Worm (Caenorhabditis elegans) whole organism, L4 larva: Measurements from ENCODE around the gene C14A4.13.

Experiments used
- F37D6.2 ChIP-seq: sonication (generic microtip); optimal IDR thresholded peaks from 2 replicates; lab custom pipeline; 2016; ENCODE audit warnings: mild to moderate bottlenecking, missing genetic modification characterization, missing compliant biosample characterization
- F49E8.2 ChIP-seq: sonication (generic microtip); optimal IDR thresholded peaks from 2 replicates; lab custom pipeline; 2016; ENCODE audit warnings: missing compliant biosample characterization, mild to moderate bottlenecking, missing genetic modification characterization, borderline replicate concordance
- ZK546.5 ChIP-seq, 2 experiments: sonication (generic microtip); optimal IDR thresholded peaks; 2 replicates each; lab custom pipeline; 2017; ENCODE audit warnings: missing biosample characterization in 2 of 2, missing genetic modification characterization in 2 of 2
- ceh-44 ChIP-seq: fragments of 200-800 bp; sonication (Bioruptor generic); IDR thresholded peaks from 2 replicates; pipeline ENCODE4 v1.3.6; 2022; ENCODE audit warnings: missing genetic modification reagents, missing genetic modification characterization, missing compliant biosample characterization
- lin-15B ChIP-seq: fragments of 150-350 bp; sonication (generic microtip); optimal IDR thresholded peaks from 3 replicates; lab custom pipeline; 2014; ENCODE audit warnings: missing biosample characterization, missing genetic modification characterization
- nhr-77 ChIP-seq: fragments of 150-350 bp; optimal IDR thresholded peaks from 2 replicates; lab custom pipeline; 2014; ENCODE audit warnings: missing biosample characterization, missing genetic modification characterization
- pqm-1 ChIP-seq: sonication (generic microtip); optimal IDR thresholded peaks from 2 replicates; lab custom pipeline; 2017; ENCODE audit warnings: missing biosample characterization, missing genetic modification characterization
- set-16 ChIP-seq: fragments of 200-800 bp; sonication (Bioruptor generic); IDR thresholded peaks from 2 replicates; pipeline ENCODE4 v1.3.6; 2022; ENCODE audit warnings: missing genetic modification reagents, missing genetic modification characterization, missing compliant biosample characterization
- unc-62 ChIP-seq, 3 experiments: fragments of 150-350 bp in 1 of 3; sonication (generic microtip); optimal IDR thresholded peaks in 2 of 3; peaks in 1 of 3; 1 replicate in 1 of 3; 2 replicates in 2 of 3; lab custom pipeline; 2014 to 2017; ENCODE audit warnings: missing biosample characterization in 3 of 3, missing genetic modification characterization in 3 of 3, missing genetic modification reagents in 3 of 3, missing genotype in 1 of 3

ce11 chrII:10652112-10652511 is 33.9 kb downstream of the C14A4.13 start, which contains the start of gene nphp-1:
- TF ChIP-seq unc-62 (GFP tag; optimal IDR thresholded peaks at IDR 0.05 in 1 of 2; lab: Kevin White, UChicago) (no peak), unc-62 (tag; optimal IDR thresholded peaks at IDR 0.05; lab: Kevin White, UChicago) (no peak), pqm-1 (no peak), F37D6.2 (no peak), ZK546.5 (tag; optimal IDR thresholded peaks at IDR 0.05; lab: Kevin White, UChicago) (no peak), F49E8.2 (no peak), set-16 (GFP tag; lab: Robert Waterston, UW) (peak; percentile 33; the same call in 1 of the 2 replicates), nhr-77 (tag; lab: Kevin White, UChicago) (no peak), lin-15B (tag; lab: Kevin White, UChicago) (no peak), ceh-44 (GFP tag; lab: Robert Waterston, UW) (no peak)
